Fruit fly (Drosophila melanogaster) whole organism, embryonic: ENCODE data around the gene CG45218.

Experiments
- Abd-B ChIP-seq: fragments of 200-800 bp; sonication (Bioruptor generic); optimal IDR thresholded peaks from 2 replicates; lab custom pipeline; 2018; ENCODE audit warnings: missing biosample characterization, mild to moderate bottlenecking, missing genetic modification characterization, moderate library complexity
- CG10959 ChIP-seq: fragments of 200-800 bp; sonication (Bioruptor generic); IDR thresholded peaks from 2 replicates; pipeline ENCODE4 v1.3.6; 2022; ENCODE audit warnings: missing biosample characterization, missing genetic modification characterization
- CG11093 ChIP-seq: fragments of 200-800 bp; sonication (Bioruptor generic); IDR thresholded peaks from 3 replicates; pipeline ENCODE4 v1.3.6; 2022; ENCODE audit warnings: missing biosample characterization, missing genetic modification characterization
- CG11398 ChIP-seq: fragments of 200-800 bp; sonication (Bioruptor generic); optimal IDR thresholded peaks from 2 replicates; lab custom pipeline; 2016; ENCODE audit warnings: missing biosample characterization, missing genetic modification characterization
- CG13123 ChIP-seq: fragments of 200-800 bp; sonication (Bioruptor generic); optimal IDR thresholded peaks from 2 replicates; lab custom pipeline; 2016; ENCODE audit warnings: missing biosample characterization, missing genetic modification characterization
- CG13775 ChIP-seq: fragments of 200-800 bp; sonication (Bioruptor generic); optimal IDR thresholded peaks from 3 replicates; lab custom pipeline; 2017; ENCODE audit warnings: missing biosample characterization, mild to moderate bottlenecking, missing genetic modification characterization
- CG14860 ChIP-seq: fragments of 200-800 bp; sonication (Bioruptor generic); IDR thresholded peaks from 3 replicates; pipeline ENCODE4 v1.3.6; 2022; ENCODE audit warnings: missing biosample characterization, missing genetic modification characterization; ENCODE audit not compliant: partially characterized antibody
- CG14965 ChIP-seq: fragments of 200-800 bp; sonication (Bioruptor generic); optimal IDR thresholded peaks from 2 replicates; lab custom pipeline; 2016; ENCODE audit warnings: missing biosample characterization, missing genetic modification characterization, borderline replicate concordance
- CG17328 ChIP-seq: fragments of 200-800 bp; sonication (Bioruptor generic); IDR thresholded peaks from 2 replicates; pipeline ENCODE4 v1.3.6; 2022; ENCODE audit warnings: missing biosample characterization, missing genetic modification characterization
- CG18262 ChIP-seq: fragments of 200-800 bp; optimal IDR thresholded peaks from 3 replicates; lab custom pipeline; 2019; ENCODE audit warnings: missing biosample characterization, mild to moderate bottlenecking, missing genetic modification characterization, moderate library complexity
- CG18599 ChIP-seq: fragments of 200-800 bp; sonication (Bioruptor generic); optimal IDR thresholded peaks from 3 replicates; lab custom pipeline; 2017; ENCODE audit warnings: missing biosample characterization, missing genetic modification characterization, mild to moderate bottlenecking, moderate library complexity, missing genetic modification reagents
- CG30403 ChIP-seq: fragments of 200-800 bp; sonication (Bioruptor generic); optimal IDR thresholded peaks from 3 replicates; lab custom pipeline; 2016; ENCODE audit warnings: missing biosample characterization, missing genetic modification characterization
- CG32767 ChIP-seq: fragments of 200-800 bp; sonication (Bioruptor generic); IDR thresholded peaks from 2 replicates; pipeline ENCODE4 v1.3.6; 2022; ENCODE audit warnings: missing biosample characterization, missing genetic modification characterization
- CG3281 ChIP-seq: fragments of 200-800 bp; sonication (Bioruptor generic); optimal IDR thresholded peaks from 3 replicates; lab custom pipeline; 2017; ENCODE audit warnings: missing biosample characterization, mild to moderate bottlenecking, missing genetic modification characterization
- CG4617 ChIP-seq: fragments of 200-800 bp; sonication (Bioruptor generic); optimal IDR thresholded peaks from 3 replicates; lab custom pipeline; 2016; ENCODE audit warnings: missing biosample characterization, missing genetic modification characterization, borderline replicate concordance
- CG6272 ChIP-seq: fragments of 200-800 bp; sonication (Bioruptor generic); IDR thresholded peaks from 2 replicates; pipeline ENCODE4 v1.3.6; 2022; ENCODE audit warnings: missing biosample characterization, missing genetic modification characterization
- CG6689 ChIP-seq: fragments of 200-800 bp; sonication (Bioruptor generic); IDR thresholded peaks from 2 replicates; pipeline ENCODE4 v1.3.6; 2022; ENCODE audit warnings: missing biosample characterization, missing genetic modification characterization
- CG7963 ChIP-seq: fragments of 200-800 bp; sonication (Bioruptor generic); IDR thresholded peaks from 3 replicates; pipeline ENCODE4 v1.3.6; 2022; ENCODE audit warnings: missing biosample characterization, missing genetic modification characterization; ENCODE audit not compliant: partially characterized antibody
- CG8290 ChIP-seq, 3 experiments: fragments of 200-800 bp; sonication (Bioruptor generic); optimal IDR thresholded peaks; 2 replicates each; lab custom pipeline; 2016 to 2019; ENCODE audit warnings: missing biosample characterization in 3 of 3, missing genetic modification characterization in 3 of 3, mild to moderate bottlenecking in 2 of 3, moderate library complexity in 1 of 3
- CG9876 ChIP-seq: fragments of 200-800 bp; sonication (Bioruptor generic); optimal IDR thresholded peaks from 2 replicates; lab custom pipeline; 2016; ENCODE audit warnings: missing biosample characterization, missing genetic modification characterization
- CHES-1-like ChIP-seq: fragments of 200-800 bp; sonication (Bioruptor generic); optimal IDR thresholded peaks from 2 replicates; lab custom pipeline; 2016; ENCODE audit warnings: missing biosample characterization, missing genetic modification characterization
- Hr51 ChIP-seq, 2 experiments: fragments of 200-800 bp; sonication (Bioruptor generic); optimal IDR thresholded peaks; 2 replicates in 1 of 2; 3 replicates in 1 of 2; lab custom pipeline; 2016 to 2018; ENCODE audit warnings: missing biosample characterization in 2 of 2, missing genetic modification characterization in 2 of 2, mild to moderate bottlenecking in 1 of 2, moderate library complexity in 1 of 2
- Hr78 ChIP-seq, 2 experiments: fragments of 200-800 bp in 1 of 2; fragments of >200 bp in 1 of 2; sonication (Bioruptor generic) in 1 of 2; optimal IDR thresholded peaks; 2 replicates each; lab custom pipeline; 2017 to 2019; ENCODE audit warnings: missing biosample characterization in 2 of 2, missing genetic modification characterization in 2 of 2, mild to moderate bottlenecking in 1 of 2, moderate library complexity in 1 of 2
- Hsf ChIP-seq: fragments of 200-800 bp; sonication (Bioruptor generic); optimal IDR thresholded peaks from 3 replicates; lab custom pipeline; 2016; ENCODE audit warnings: missing biosample characterization, missing genetic modification characterization
- Nf-YC ChIP-seq: fragments of 200-800 bp; optimal IDR thresholded peaks from 3 replicates; lab custom pipeline; 2019; ENCODE audit warnings: missing biosample characterization, mild to moderate bottlenecking, missing genetic modification characterization, moderate library complexity
- Oli ChIP-seq: fragments of 200-800 bp; sonication (Bioruptor generic); optimal IDR thresholded peaks from 2 replicates; lab custom pipeline; 2018; ENCODE audit warnings: missing biosample characterization, mild to moderate bottlenecking, missing genetic modification characterization, moderate library complexity
- Sry-δ ChIP-seq: fragments of 200-800 bp; sonication (Bioruptor generic); optimal IDR thresholded peaks from 2 replicates; lab custom pipeline; 2016; ENCODE audit warnings: missing biosample characterization, missing genetic modification characterization
- Ssrp ChIP-seq: fragments of 200-800 bp; sonication (Bioruptor generic); optimal IDR thresholded peaks from 2 replicates; lab custom pipeline; 2018; ENCODE audit warnings: missing biosample characterization, mild to moderate bottlenecking, missing genetic modification characterization, moderate library complexity
- TFAM ChIP-seq: fragments of 200-800 bp; sonication (Bioruptor generic); optimal IDR thresholded peaks from 2 replicates; lab custom pipeline; 2017; ENCODE audit warnings: missing biosample characterization, missing genetic modification characterization, inconsistent platforms
- Taf1 ChIP-seq: fragments of 200-800 bp; sonication (Bioruptor generic); IDR thresholded peaks from 2 replicates; pipeline ENCODE4 v1.3.6; 2022; ENCODE audit warnings: missing biosample characterization, missing genetic modification characterization
- Tbp ChIP-seq: fragments of >200 bp; optimal IDR thresholded peaks from 2 replicates; lab custom pipeline; 2018; ENCODE audit warnings: missing biosample characterization, missing genetic modification characterization
- Usf ChIP-seq: fragments of 200-800 bp; sonication (Bioruptor generic); optimal IDR thresholded peaks from 2 replicates; lab custom pipeline; 2017; ENCODE audit warnings: missing genotype, missing biosample characterization, missing genetic modification characterization
- abd-A ChIP-seq: fragments of 200-800 bp; sonication (Bioruptor generic); optimal IDR thresholded peaks from 3 replicates; lab custom pipeline; 2019; ENCODE audit warnings: missing biosample characterization, mild to moderate bottlenecking, missing genetic modification characterization, moderate library complexity
- amos ChIP-seq: fragments of 200-800 bp; sonication (Bioruptor generic); IDR thresholded peaks from 2 replicates; pipeline ENCODE4 v1.3.6; 2022; ENCODE audit warnings: missing biosample characterization, missing genetic modification characterization; ENCODE audit not compliant: partially characterized antibody
- bbx ChIP-seq: fragments of 200-800 bp; sonication (Bioruptor generic); IDR thresholded peaks from 2 replicates; pipeline ENCODE4 v1.3.6; 2022; ENCODE audit warnings: missing biosample characterization, missing genetic modification characterization; ENCODE audit not compliant: partially characterized antibody
- bowl ChIP-seq: fragments of 200-800 bp; sonication (Bioruptor generic); IDR thresholded peaks from 2 replicates; pipeline ENCODE4 v1.3.6; 2022; ENCODE audit warnings: missing biosample characterization, missing genetic modification characterization
- en ChIP-seq: fragments of 200-800 bp; sonication (Bioruptor generic); optimal IDR thresholded peaks from 2 replicates; lab custom pipeline; 2016; ENCODE audit warnings: missing biosample characterization, missing genetic modification characterization
- ewg ChIP-seq: fragments of 200-800 bp; sonication (Bioruptor generic); optimal IDR thresholded peaks from 3 replicates; lab custom pipeline; 2017; ENCODE audit warnings: mild to moderate bottlenecking, missing biosample characterization, missing genetic modification reagents, missing genetic modification characterization
- gem ChIP-seq: fragments of 200-800 bp; sonication (Bioruptor generic); optimal IDR thresholded peaks from 2 replicates; lab custom pipeline; 2019; ENCODE audit warnings: missing biosample characterization, mild to moderate bottlenecking, missing genetic modification characterization, moderate library complexity
- lola ChIP-seq, 3 experiments: fragments of >200 bp in 2 of 3; fragments of 200-800 bp in 1 of 3; sonication (Bioruptor generic) in 1 of 3; optimal IDR thresholded peaks; 2 replicates each; lab custom pipeline; 2017 to 2019; ENCODE audit warnings: missing biosample characterization in 3 of 3, missing genetic modification characterization in 3 of 3, mild to moderate bottlenecking in 1 of 3, moderate library complexity in 1 of 3
- maf-S ChIP-seq: fragments of 200-800 bp; sonication (Bioruptor generic); optimal IDR thresholded peaks from 2 replicates; lab custom pipeline; 2016; ENCODE audit warnings: missing biosample characterization, missing genetic modification characterization
- pb ChIP-seq: fragments of 200-800 bp; sonication (Bioruptor generic); optimal IDR thresholded peaks from 3 replicates; lab custom pipeline; 2016; ENCODE audit warnings: missing biosample characterization, missing genetic modification characterization
- sd ChIP-seq: fragments of 200-800 bp; sonication (Bioruptor generic); optimal IDR thresholded peaks from 3 replicates; lab custom pipeline; 2018; ENCODE audit warnings: missing biosample characterization, mild to moderate bottlenecking, missing genetic modification characterization, moderate library complexity
- sug ChIP-seq: fragments of 200-800 bp; optimal IDR thresholded peaks from 2 replicates; lab custom pipeline; 2019; ENCODE audit warnings: missing biosample characterization, mild to moderate bottlenecking, missing genetic modification characterization, moderate library complexity
- tx ChIP-seq: fragments of 200-800 bp; sonication (Bioruptor generic); optimal IDR thresholded peaks from 2 replicates; lab custom pipeline; 2016; ENCODE audit warnings: missing biosample characterization, missing genetic modification characterization
- vfl ChIP-seq: fragments of 200-800 bp; sonication (Bioruptor generic); optimal IDR thresholded peaks from 2 replicates; lab custom pipeline; 2016; ENCODE audit warnings: missing biosample characterization, missing genetic modification characterization
- zfh2 ChIP-seq: fragments of 200-800 bp; sonication (Bioruptor generic); optimal IDR thresholded peaks from 2 replicates; lab custom pipeline; 2016; ENCODE audit warnings: missing biosample characterization, missing genetic modification characterization

The CG45218 gene

DNA sequence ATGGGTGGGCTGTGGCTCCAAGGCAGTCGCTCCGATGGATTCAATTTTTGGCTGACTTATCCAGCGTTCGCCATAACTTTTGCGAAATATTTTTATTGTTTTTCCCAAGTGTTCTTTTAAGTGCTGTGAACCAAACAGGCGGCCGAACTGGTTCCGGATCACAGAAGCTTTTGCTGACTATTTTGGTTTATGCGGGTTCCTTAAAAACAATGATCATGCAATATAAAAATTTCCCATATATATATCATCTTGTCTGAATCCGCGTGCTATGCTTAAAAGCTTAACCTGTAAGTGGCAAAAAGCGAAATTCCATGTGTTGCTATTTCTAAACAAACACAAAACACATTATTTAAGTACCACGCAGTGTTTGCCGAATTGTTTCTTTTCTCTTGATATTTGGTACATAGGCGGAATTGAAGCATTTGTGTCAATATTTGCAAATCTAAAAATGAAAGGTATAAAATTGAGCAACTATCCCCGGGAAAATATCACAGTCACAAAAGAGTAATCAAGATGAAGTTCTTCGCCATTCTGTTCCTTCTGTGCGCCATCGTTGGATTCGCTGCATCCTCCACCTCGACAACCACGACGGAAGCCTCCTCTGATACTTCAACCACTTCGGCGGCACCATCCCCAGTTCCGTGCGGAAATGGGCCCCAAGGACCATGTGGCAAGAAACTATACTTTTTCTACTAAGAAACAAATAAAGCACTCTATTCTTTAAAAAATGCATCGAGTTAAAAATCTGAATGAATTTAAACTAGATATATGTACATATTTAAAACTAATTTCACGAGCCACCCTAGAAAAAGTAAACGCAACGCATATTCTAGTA, 29.5 kb upstream of the CG45218 start, which contains the start of the genes CG6276 and CG44040 (continued):
- no peak for TF ChIP-seq bowl (GFP tag; lab: Robert Waterston, UW)
- peak; percentile 70 for TF ChIP-seq CG30403 (GFP tag; lab: Kevin White, UChicago)
- TF ChIP-seq Usf (GFP tag; lab: Kevin White, UChicago) = peak; percentile 11
- peak in 1 of 3 experiments; percentile 19 for TF ChIP-seq lola (GFP tag; optimal IDR thresholded peaks at IDR 0.05; lab: Kevin White, UChicago)
- TF ChIP-seq pb = no peak
- TF ChIP-seq ewg (GFP tag; lab: Kevin White, UChicago) = no peak
- no peak for TF ChIP-seq Taf1 (GFP tag; lab: Robert Waterston, UW)
- no peak for TF ChIP-seq CG14860 (GFP tag; lab: Robert Waterston, UW)
- peak; percentile 30 for TF ChIP-seq CHES-1-like (GFP tag; lab: Kevin White, UChicago)
- TF ChIP-seq CG11093 (GFP tag; lab: Robert Waterston, UW) = no peak
- no peak for TF ChIP-seq CG14965 (GFP tag; lab: Kevin White, UChicago)
- no peak for TF ChIP-seq CG32767 (GFP tag; lab: Robert Waterston, UW)
- TF ChIP-seq sd (tag; lab: Kevin White, UChicago) = peak; percentile 14
- TF ChIP-seq CG18262 = peak; percentile 48
- TF ChIP-seq abd-A (tag; lab: Kevin White, UChicago) = no peak
- TF ChIP-seq Abd-B (GFP tag; lab: Kevin White, UChicago) = no peak
- peak; percentile 74 for TF ChIP-seq CG6689 (GFP tag; lab: Robert Waterston, UW)
- peak; percentile 24 for TF ChIP-seq CG17328 (GFP tag; lab: Robert Waterston, UW)
- peak; percentile 16 for TF ChIP-seq en (GFP tag; lab: Kevin White, UChicago)
- TF ChIP-seq TFAM (GFP tag; lab: Kevin White, UChicago) = no peak
- TF ChIP-seq CG18599 (GFP tag; lab: Kevin White, UChicago) = peak; percentile 75
- peak; percentile 33 for TF ChIP-seq Hsf (GFP tag; lab: Kevin White, UChicago)
- TF ChIP-seq tx = peak; percentile 52
- peak; percentile 49 for TF ChIP-seq sug (tag; lab: Kevin White, UChicago)
- peak in 1 of 2 experiments; percentile 57 for TF ChIP-seq Hr51 (GFP tag; optimal IDR thresholded peaks at IDR 0.05; lab: Kevin White, UChicago)
- peak; percentile 64 for TF ChIP-seq gem (tag; lab: Kevin White, UChicago)
- TF ChIP-seq CG13123 (GFP tag; lab: Kevin White, UChicago) = no peak
- TF ChIP-seq CG3281 (GFP tag; lab: Kevin White, UChicago) = peak; percentile 70
- no peak for TF ChIP-seq Hr78 (GFP tag; optimal IDR thresholded peaks at IDR 0.05; lab: Kevin White, UChicago)
- peak; percentile 19; the same call in 1 of the 2 replicates for TF ChIP-seq amos
- TF ChIP-seq Tbp (GFP tag; lab: Kevin White, UChicago) = no peak
- TF ChIP-seq Nf-YC (tag; lab: Kevin White, UChicago) = peak; percentile 42
- TF ChIP-seq CG10959 (GFP tag; lab: Robert Waterston, UW) = no peak
- peak; percentile 48 for TF ChIP-seq CG13775 (GFP tag; lab: Kevin White, UChicago)
- peak; percentile 31 for TF ChIP-seq CG11398 (GFP tag; lab: Kevin White, UChicago)
- TF ChIP-seq Sry-δ (GFP tag; lab: Kevin White, UChicago) = peak; percentile 15
- TF ChIP-seq CG7963 (GFP tag; lab: Robert Waterston, UW) = no peak
- peak; percentile 33 for TF ChIP-seq Oli (tag; lab: Kevin White, UChicago)
- peak; percentile 23 for TF ChIP-seq vfl (GFP tag; lab: Kevin White, UChicago)
- TF ChIP-seq bbx (GFP tag; lab: Robert Waterston, UW) = no peak
- TF ChIP-seq CG9876 = peak; percentile 37
- peak; percentile 24 for TF ChIP-seq CG4617
- TF ChIP-seq maf-S (GFP tag; lab: Kevin White, UChicago) = no peak
- no peak for TF ChIP-seq CG6272 (GFP tag; lab: Robert Waterston, UW)
- TF ChIP-seq zfh2 = peak; percentile 55
- TF ChIP-seq Ssrp (tag; lab: Kevin White, UChicago) = peak; percentile 22
- no peak for TF ChIP-seq CG8290 (GFP tag; optimal IDR thresholded peaks at IDR 0.05; lab: Kevin White, UChicago)
- TF ChIP-seq CG8290 (tag; optimal IDR thresholded peaks at IDR 0.05; lab: Kevin White, UChicago) = peak; percentile 24 to 69
